Worm (Caenorhabditis elegans) whole organism, midembryonic: Measurements from ENCODE around the gene lipl-8.

Experiments used
- flt-1 ChIP-seq: fragments of 200-800 bp; sonication (Bioruptor generic); IDR thresholded peaks from 2 replicates; pipeline ENCODE4 v1.3.6; 2022; ENCODE audit warnings: missing genetic modification characterization, missing compliant biosample characterization
- ref-1 ChIP-seq: fragments of 200-800 bp; sonication (Bioruptor generic); conservative IDR thresholded peaks from 2 replicates; pipeline ENCODE4 v1.3.6; 2022; ENCODE audit warnings: missing genetic modification reagents, missing genetic modification characterization, missing compliant biosample characterization

- no peak for TF ChIP-seq flt-1 (GFP tag; lab: Robert Waterston, UW)
- no peak for TF ChIP-seq ref-1 (GFP tag; lab: Robert Waterston, UW)
These were observed 40.0 kb upstream of the lipl-8 start for ce11 chrV:14788462-14788861.
